Fruit fly (Drosophila melanogaster) whole organism, adult: ENCODE data around the gene Pgant35A.

Experiments used
- CG11617 ChIP-seq: fragments of 200-800 bp; sonication (Bioruptor generic); optimal IDR thresholded peaks from 2 replicates; lab custom pipeline; 2017; ENCODE audit warnings: mild to moderate bottlenecking, missing biosample characterization, missing genetic modification reagents, missing genetic modification characterization
- CG1620 ChIP-seq: fragments of 200-800 bp; sonication (Bioruptor generic); optimal IDR thresholded peaks from 2 replicates; lab custom pipeline; 2016; ENCODE audit warnings: missing biosample characterization, missing genetic modification characterization
- CG5204 ChIP-seq: fragments of 200-800 bp; sonication (Bioruptor generic); optimal IDR thresholded peaks from 2 replicates; lab custom pipeline; 2016; ENCODE audit warnings: missing biosample characterization, missing genetic modification characterization
- Clk ChIP-seq: fragments of 200-800 bp; sonication (Bioruptor generic); optimal IDR thresholded peaks from 2 replicates; lab custom pipeline; 2017; ENCODE audit warnings: missing biosample characterization, missing genetic modification characterization
- Crg-1 ChIP-seq: fragments of 200-800 bp; sonication (Bioruptor generic); optimal IDR thresholded peaks from 2 replicates; lab custom pipeline; 2016; ENCODE audit warnings: missing biosample characterization, missing genetic modification characterization
- Hr96 ChIP-seq: fragments of 200-800 bp; sonication (Bioruptor generic); optimal IDR thresholded peaks from 2 replicates; lab custom pipeline; 2016; ENCODE audit warnings: missing biosample characterization, missing genetic modification characterization
- Mnt ChIP-seq: fragments of 200-800 bp; sonication (Bioruptor generic); optimal IDR thresholded peaks from 2 replicates; lab custom pipeline; 2016; ENCODE audit warnings: missing biosample characterization, mild to moderate bottlenecking, missing genetic modification characterization
- bab1 ChIP-seq: fragments of 200-800 bp; sonication (Bioruptor generic); optimal IDR thresholded peaks from 3 replicates; lab custom pipeline; 2019; ENCODE audit warnings: missing biosample characterization, mild to moderate bottlenecking, missing genetic modification characterization, moderate library complexity
- cic ChIP-seq: fragments of 200-800 bp; sonication (Bioruptor generic); optimal IDR thresholded peaks from 2 replicates; lab custom pipeline; 2017; ENCODE audit warnings: missing biosample characterization, mild to moderate bottlenecking, missing genetic modification characterization, moderate library complexity
- ovo ChIP-seq: fragments of 200-800 bp; sonication (Bioruptor generic); optimal IDR thresholded peaks from 2 replicates; lab custom pipeline; 2016; ENCODE audit warnings: missing biosample characterization, missing genetic modification characterization
- pad ChIP-seq: fragments of 200-800 bp; sonication (Bioruptor generic); optimal IDR thresholded peaks from 3 replicates; lab custom pipeline; 2017; ENCODE audit warnings: missing biosample characterization, missing genetic modification characterization, mild to moderate bottlenecking, moderate library complexity, missing genetic modification reagents
- tj ChIP-seq: fragments of 200-800 bp; sonication (Bioruptor generic); optimal IDR thresholded peaks from 3 replicates; lab custom pipeline; 2017; ENCODE audit warnings: missing biosample characterization, mild to moderate bottlenecking, missing genetic modification characterization, moderate library complexity
- toe ChIP-seq: fragments of 200-800 bp; sonication (Bioruptor generic); optimal IDR thresholded peaks from 2 replicates; lab custom pipeline; 2016; ENCODE audit warnings: missing biosample characterization, missing genetic modification characterization

DNA sequence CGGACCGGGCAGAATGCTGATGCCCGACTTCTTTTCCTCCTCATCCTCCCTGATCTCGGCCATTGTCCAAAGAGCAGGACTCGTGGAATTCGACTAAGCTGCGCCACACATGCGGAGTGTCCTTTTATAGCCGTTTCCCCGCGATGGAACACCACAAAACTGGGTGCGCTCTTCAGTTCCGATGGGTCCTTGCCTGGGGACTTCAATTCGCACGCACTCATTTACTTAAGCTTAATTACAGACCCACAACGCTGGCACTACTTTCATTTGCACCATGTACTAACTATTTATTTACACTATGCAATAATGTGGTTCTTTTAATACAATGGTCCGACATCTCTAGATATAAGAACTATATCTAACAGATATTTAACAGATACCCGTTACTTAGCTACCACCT, 22.0 kb downstream of the Pgant35A start, which contains the start of gene ppk:
- TF ChIP-seq Mnt (GFP tag; lab: Kevin White, UChicago) (no peak), cic (GFP tag; lab: Kevin White, UChicago) (no peak), toe (GFP tag; lab: Kevin White, UChicago) (no peak), Crg-1 (no peak), tj (GFP tag; lab: Kevin White, UChicago) (no peak), pad (GFP tag; lab: Kevin White, UChicago) (no peak), CG11617 (GFP tag; lab: Kevin White, UChicago) (no peak), Hr96 (no peak), bab1 (no peak), CG1620 (no peak), ovo (GFP tag; lab: Kevin White, UChicago) (no peak), CG5204 (GFP tag; lab: Kevin White, UChicago) (no peak), Clk (GFP tag; lab: Kevin White, UChicago) (no peak)
